Fruit fly (Drosophila melanogaster) Kc167 (cell line): ENCODE data around the gene CSN6.

Source experiments
- Myc ChIP-seq: fragments of >200 bp; optimal IDR thresholded peaks from 2 replicates; lab custom pipeline; 2017; ENCODE audit warnings: missing external identifiers
- Sin3A ChIP-seq: fragments of >200 bp; optimal IDR thresholded peaks from 2 replicates; lab custom pipeline; 2018; ENCODE audit warnings: missing external identifiers
- h ChIP-seq: fragments of >200 bp; optimal IDR thresholded peaks from 3 replicates; lab custom pipeline; 2018; ENCODE audit warnings: missing external identifiers
- insv ChIP-seq: fragments of >200 bp; optimal IDR thresholded peaks from 3 replicates; lab custom pipeline; 2018; ENCODE audit warnings: missing external identifiers
- psq ChIP-seq: fragments of >200 bp; optimal IDR thresholded peaks from 2 replicates; lab custom pipeline; 2017; ENCODE audit warnings: missing external identifiers
- ttk ChIP-seq: sonication (Bioruptor generic); optimal IDR thresholded peaks from 2 replicates; lab custom pipeline; 2017; ENCODE audit warnings: missing external identifiers

Gene CSN6

dm6 chr3R:22580546-22580945 lies at the start of gene CSN6:
Gene CSN6, plus strand, starts transcription at chr3R:22580773.
- no peak for TF ChIP-seq h (lab: Kevin White, UChicago)
- no peak for TF ChIP-seq ttk (lab: Kevin White, UChicago)

dm6 chr3R:22531801-22532200 lies 48.8 kb upstream of the CSN6 start, which contains the start of gene CG33093:
Gene CG33093, minus strand, starts transcription at chr3R:22531922.
- TF ChIP-seq Myc = no peak
- no peak for TF ChIP-seq ttk (lab: Kevin White, UChicago)
- no peak for TF ChIP-seq psq (lab: Kevin White, UChicago)
- no peak for TF ChIP-seq Sin3A (lab: Kevin White, UChicago)
- no peak for TF ChIP-seq h (lab: Kevin White, UChicago)
- no peak for TF ChIP-seq insv (lab: Kevin White, UChicago)

- TF ChIP-seq h (lab: Kevin White, UChicago) (no peak), Myc (no peak), insv (lab: Kevin White, UChicago) (no peak), ttk (lab: Kevin White, UChicago) (no peak), psq (lab: Kevin White, UChicago) (no peak), Sin3A (lab: Kevin White, UChicago) (no peak)
Observed at dm6 chr3R:22533973-22534931, 46.3 kb upstream of the CSN6 start.

dm6 chr3R:22535945-22536344 lies 44.6 kb upstream of the CSN6 start:
- no peak for TF ChIP-seq Sin3A (lab: Kevin White, UChicago)
- TF ChIP-seq h (lab: Kevin White, UChicago) = no peak
- TF ChIP-seq Myc = no peak
- TF ChIP-seq ttk (lab: Kevin White, UChicago) = no peak
- TF ChIP-seq insv (lab: Kevin White, UChicago) = no peak
- TF ChIP-seq psq (lab: Kevin White, UChicago) = no peak

dm6 chr3R:22536504-22537423 lies 43.8 kb upstream of the CSN6 start:
- no peak for TF ChIP-seq insv (lab: Kevin White, UChicago)
- no peak for TF ChIP-seq ttk (lab: Kevin White, UChicago)

dm6 chr3R:22538877-22539276 lies 41.7 kb upstream of the CSN6 start:
- TF ChIP-seq ttk (lab: Kevin White, UChicago) (no peak), Myc (no peak), psq (lab: Kevin White, UChicago) (no peak), h (lab: Kevin White, UChicago) (no peak), Sin3A (lab: Kevin White, UChicago) (no peak), insv (lab: Kevin White, UChicago) (no peak)

- TF ChIP-seq Myc = no peak
Observed at dm6 chr3R:22539762-22540161, 40.8 kb upstream of the CSN6 start, which contains the start of gene CG5326. Gene CG5326, minus strand, starts transcription at chr3R:22539919.

dm6 chr3R:22540686-22541085 lies 39.9 kb upstream of the CSN6 start:
- TF ChIP-seq h (lab: Kevin White, UChicago) = no peak
- TF ChIP-seq insv (lab: Kevin White, UChicago) = no peak
- no peak for TF ChIP-seq Sin3A (lab: Kevin White, UChicago)
- no peak for TF ChIP-seq ttk (lab: Kevin White, UChicago)
- TF ChIP-seq psq (lab: Kevin White, UChicago) = no peak
- no peak for TF ChIP-seq Myc

dm6 chr3R:22542773-22543411 lies 37.7 kb upstream of the CSN6 start:
- no peak for TF ChIP-seq insv (lab: Kevin White, UChicago)
- no peak for TF ChIP-seq psq (lab: Kevin White, UChicago)
- TF ChIP-seq Sin3A (lab: Kevin White, UChicago) = no peak
- TF ChIP-seq Myc = no peak
- TF ChIP-seq h (lab: Kevin White, UChicago) = no peak
- TF ChIP-seq ttk (lab: Kevin White, UChicago) = no peak

- TF ChIP-seq psq (lab: Kevin White, UChicago) (no peak), Myc (no peak), Sin3A (lab: Kevin White, UChicago) (no peak), insv (lab: Kevin White, UChicago) (no peak), h (lab: Kevin White, UChicago) (no peak), ttk (lab: Kevin White, UChicago) (no peak)
Observed at dm6 chr3R:22546017-22546416, 34.6 kb upstream of the CSN6 start.

- TF ChIP-seq ttk (lab: Kevin White, UChicago) (no peak), Sin3A (lab: Kevin White, UChicago) (no peak)
Observed at dm6 chr3R:22547585-22548022, 33.0 kb upstream of the CSN6 start, which contains the start of gene AdipoR. Gene AdipoR, minus strand, starts transcription at chr3R:22547846.
